Fruit fly (Drosophila melanogaster) whole organism: ENCODE data around the gene CG14435.

ENCODE experiments used
- CG8478 ChIP-seq: fragments of >200 bp; optimal IDR thresholded peaks from 2 replicates; lab custom pipeline; 2018; ENCODE audit warnings: inconsistent platforms
- pan ChIP-seq: fragments of >200 bp; optimal IDR thresholded peaks from 2 replicates; lab custom pipeline; 2017

DNA sequence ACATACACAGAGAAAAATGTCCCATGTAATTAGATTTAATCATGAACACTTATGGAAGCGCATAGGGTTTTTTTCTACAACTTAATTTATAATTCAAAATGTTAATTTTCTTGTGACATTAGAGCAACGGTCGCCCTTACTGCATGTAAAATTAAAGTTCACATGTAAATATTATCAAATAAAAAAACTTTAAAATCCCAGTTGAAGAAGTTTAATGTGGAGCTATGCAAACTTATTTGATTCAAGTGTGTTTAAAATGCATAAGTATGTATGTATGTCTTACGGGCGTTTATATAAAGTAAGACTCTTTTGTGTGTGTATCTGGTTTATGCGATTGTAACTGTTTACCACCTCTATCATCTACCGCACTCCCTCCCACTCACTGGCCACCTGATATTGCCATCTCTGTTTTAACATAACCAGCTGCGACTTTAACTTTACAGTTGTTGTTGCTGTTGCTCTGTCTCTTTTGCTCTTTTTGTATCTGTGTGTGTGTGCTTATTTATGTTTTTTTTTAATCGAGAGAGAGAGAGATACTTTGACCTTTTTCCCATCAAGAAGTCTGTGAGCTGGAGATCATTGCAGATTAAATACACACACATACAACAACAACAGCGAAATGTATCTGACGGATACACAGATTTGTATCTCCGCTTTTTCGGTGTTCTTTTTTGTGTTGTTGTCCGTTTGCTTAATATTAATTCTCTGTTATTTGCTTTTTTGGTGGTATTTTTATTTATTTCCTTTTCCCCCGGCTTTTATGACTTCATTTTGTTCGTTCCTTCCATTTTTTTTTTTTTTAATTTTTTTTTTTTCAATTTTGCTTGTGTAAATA, 11.9 kb upstream of the CG14435 start:
- TF ChIP-seq pan, result no peak
- no peak for TF ChIP-seq CG8478
